Fruit fly (Drosophila melanogaster): ENCODE measurements around the gene CG16815.

Gene CG16815

DNA sequence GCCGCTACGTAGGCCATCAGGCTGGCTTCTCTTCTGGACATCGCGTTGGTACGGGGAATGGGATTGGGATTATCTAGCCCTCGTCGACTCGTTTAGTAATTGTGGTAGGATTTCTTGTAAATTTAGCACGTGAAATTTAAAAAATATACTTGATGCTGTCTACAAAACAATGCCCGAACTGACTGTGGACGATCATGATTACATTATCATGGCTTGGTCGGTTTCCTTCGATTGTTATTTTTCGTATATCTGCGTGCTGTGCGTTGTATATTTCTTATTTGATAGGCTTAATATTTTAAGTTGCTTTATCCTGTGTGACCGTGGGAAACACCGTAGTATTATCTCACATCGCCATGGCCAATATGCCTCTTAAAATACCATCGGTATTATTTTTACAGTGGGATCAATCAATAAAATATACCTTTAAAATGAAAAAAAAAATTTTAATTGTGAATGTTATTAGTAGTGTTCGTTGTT lies 26.6 kb upstream of the CG16815 start, which contains the start of gene CG16972 (continued):
- TF ChIP-seq Pdp1 (GFP tag; optimal IDR thresholded peaks at IDR 0.05): no peak
- TF ChIP-seq CG4854 (GFP tag; optimal IDR thresholded peaks at IDR 0.05): no peak
- TF ChIP-seq aop (GFP tag; IDR thresholded peaks at IDR 0.05): no peak
- no peak for TF ChIP-seq Ptx1 (GFP tag; IDR thresholded peaks at IDR 0.05)
- peak; percentile 50 for TF ChIP-seq CG30403 (GFP tag; optimal IDR thresholded peaks at IDR 0.05)
- no peak for TF ChIP-seq CG8765 (GFP tag; IDR thresholded peaks at IDR 0.05)
- no peak for TF ChIP-seq CG9932 (GFP tag; IDR thresholded peaks at IDR 0.05)
- TF ChIP-seq HLHmδ (GFP tag; optimal IDR thresholded peaks at IDR 0.05): no peak
- no peak for TF ChIP-seq bbx (GFP tag; IDR thresholded peaks at IDR 0.05; ENCODE audit: partially characterized antibody)
- peak; percentile 40; the same call in 1 of the 3 replicates for TF ChIP-seq dysf (GFP tag; IDR thresholded peaks at IDR 0.05)
- no peak for TF ChIP-seq sens-2 (GFP tag; IDR thresholded peaks at IDR 0.05)
- no peak for TF ChIP-seq dati (GFP tag; IDR thresholded peaks at IDR 0.05)
- TF ChIP-seq YL-1 (GFP tag; optimal IDR thresholded peaks at IDR 0.05): peak; percentile 5
- 0 out of 2 replicates have a peak, but pooled peaks have one; percentile 12 for TF ChIP-seq CG6689 (GFP tag; IDR thresholded peaks at IDR 0.05)
- TF ChIP-seq chif (GFP tag; optimal IDR thresholded peaks at IDR 0.05): no peak
- TF ChIP-seq CG12942 (GFP tag; optimal IDR thresholded peaks at IDR 0.05): no peak
- no peak for TF ChIP-seq maf-S (GFP tag; optimal IDR thresholded peaks at IDR 0.05)
- no peak for TF ChIP-seq ATbp (GFP tag; optimal IDR thresholded peaks at IDR 0.05)
- 0 out of 2 replicates have a peak, but pooled peaks have one; percentile 9 for TF ChIP-seq Awh (GFP tag; IDR thresholded peaks at IDR 0.05)
- TF ChIP-seq sens (GFP tag): no peak
- no peak for TF ChIP-seq hth (optimal IDR thresholded peaks at IDR 0.05)
- TF ChIP-seq Jarid2 (GFP tag; optimal IDR thresholded peaks at IDR 0.05): no peak
- TF ChIP-seq disco-r (GFP tag; optimal IDR thresholded peaks at IDR 0.05): no peak
- no peak for TF ChIP-seq cg (GFP tag; optimal IDR thresholded peaks at IDR 0.05)
- no peak for TF ChIP-seq org-1 (GFP tag; optimal IDR thresholded peaks at IDR 0.05)
- 0 out of 2 replicates have a peak, but pooled peaks have one; percentile 13 for TF ChIP-seq CG14014 (GFP tag; IDR thresholded peaks at IDR 0.05)
- no peak for TF ChIP-seq CG14667 (GFP tag; IDR thresholded peaks at IDR 0.05)
- no peak for TF ChIP-seq tx (GFP tag; optimal IDR thresholded peaks at IDR 0.05)
- peak; percentile 44 for TF ChIP-seq MBD-R2 (GFP tag; IDR thresholded peaks at IDR 0.05)
- TF ChIP-seq Fer2 (tag; optimal IDR thresholded peaks at IDR 0.05): no peak
- TF ChIP-seq CG18619 (GFP tag; optimal IDR thresholded peaks at IDR 0.05): no peak
- no peak for TF ChIP-seq ken (GFP tag; IDR thresholded peaks at IDR 0.05)
- TF ChIP-seq pnt (GFP tag; optimal IDR thresholded peaks at IDR 0.05): no peak
- no peak for TF ChIP-seq Atf-2 (GFP tag; optimal IDR thresholded peaks at IDR 0.05)
- no peak for TF ChIP-seq Chrac-16 (GFP tag; optimal IDR thresholded peaks at IDR 0.05)
- no peak for TF ChIP-seq CG9817 (tag; optimal IDR thresholded peaks at IDR 0.05)
- no peak for TF ChIP-seq chn (GFP tag; optimal IDR thresholded peaks at IDR 0.05)
- no peak for TF ChIP-seq CG4360 (GFP tag; IDR thresholded peaks at IDR 0.05)

DNA sequence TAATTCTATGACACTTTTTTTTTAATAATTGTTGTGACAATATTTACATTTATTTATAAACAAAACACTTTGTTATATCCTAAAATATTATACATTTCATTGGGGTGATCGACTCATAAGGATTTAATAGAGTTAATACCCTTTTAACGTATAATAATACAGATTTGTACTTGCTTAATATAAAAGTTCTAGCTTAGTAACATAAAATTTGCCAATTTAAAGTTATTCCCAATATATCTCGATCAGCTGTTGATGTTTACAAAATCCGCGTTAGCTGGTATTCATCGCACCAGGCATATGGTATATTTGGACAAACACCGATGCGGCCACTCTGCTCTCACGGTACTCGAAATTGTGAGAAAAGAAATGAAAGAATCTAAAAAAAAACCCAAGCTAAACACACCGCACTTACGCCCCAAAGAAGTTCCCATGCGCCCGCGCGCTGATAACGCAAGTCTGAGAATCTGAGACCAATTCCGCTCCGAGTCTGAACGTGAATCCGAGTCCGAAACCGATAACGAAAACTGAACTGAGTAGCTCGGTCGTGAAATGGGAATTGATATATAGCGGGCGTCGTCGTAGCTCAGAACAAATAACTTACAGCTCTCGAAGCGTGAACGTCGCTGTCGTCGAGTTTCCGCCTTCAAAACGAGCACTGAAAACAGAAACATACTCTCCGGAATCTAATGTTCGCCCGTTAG lies 26.0 kb upstream of the CG16815 start, which contains the start of gene Pect:
Gene Pect, plus strand, starts transcription at position 326 of the 701 bp plus-strand sequence.
- no peak for TF ChIP-seq CG16779 (GFP tag; IDR thresholded peaks at IDR 0.05)
- TF ChIP-seq CG6254 (GFP tag; optimal IDR thresholded peaks at IDR 0.05): no peak
- peak; percentile 59 for TF ChIP-seq CG13424 (tag; optimal IDR thresholded peaks at IDR 0.05)
- TF ChIP-seq CG9609 (GFP tag; optimal IDR thresholded peaks at IDR 0.05): no peak
- TF ChIP-seq dpn (GFP tag; optimal IDR thresholded peaks at IDR 0.05): no peak
- TF ChIP-seq sens-2 (GFP tag; IDR thresholded peaks at IDR 0.05): no peak
- peak; percentile 28; the same call in 1 of the 2 replicates for TF ChIP-seq ato (GFP tag; IDR thresholded peaks at IDR 0.05; ENCODE audit: partially characterized antibody)
- TF ChIP-seq Ssrp (tag; optimal IDR thresholded peaks at IDR 0.05): peak; percentile 46
- TF ChIP-seq dimm (GFP tag; IDR thresholded peaks at IDR 0.05): no peak
- no peak for TF ChIP-seq dmrt99B (tag; optimal IDR thresholded peaks at IDR 0.05)
- 0 out of 3 replicates have a peak, but pooled peaks have one; percentile 54 for TF ChIP-seq CG2199 (GFP tag; IDR thresholded peaks at IDR 0.05)
- TF ChIP-seq Antp (GFP tag; optimal IDR thresholded peaks at IDR 0.05): peak; percentile 24
- TF ChIP-seq Adf1 (GFP tag; IDR thresholded peaks at IDR 0.05): peak; percentile 29
- TF ChIP-seq lmd (GFP tag; IDR thresholded peaks at IDR 0.05): no peak
- TF ChIP-seq ranshi (GFP tag; IDR thresholded peaks at IDR 0.05): peak; percentile 42; the same call in 1 of the 2 replicates
- TF ChIP-seq zen (tag; optimal IDR thresholded peaks at IDR 0.05): no peak

All from whole organism, embryonic.